Worm (Caenorhabditis elegans) whole organism, L4 larva: ENCODE data around the gene C05G5.5.

Experiments
- D1046.2 ChIP-seq: fragments of 200-800 bp; sonication (Bioruptor generic); IDR thresholded peaks from 2 replicates; pipeline ENCODE4 v1.3.6; 2022; ENCODE audit warnings: missing genetic modification characterization, missing compliant biosample characterization
- ceh-44 ChIP-seq: fragments of 200-800 bp; sonication (Bioruptor generic); IDR thresholded peaks from 2 replicates; pipeline ENCODE4 v1.3.6; 2022; ENCODE audit warnings: missing genetic modification reagents, missing genetic modification characterization, missing compliant biosample characterization
- daf-19 ChIP-seq: fragments of 200-800 bp; sonication (Bioruptor generic); conservative IDR thresholded peaks from 2 replicates; pipeline ENCODE4 v1.3.6; 2022; ENCODE audit warnings: missing genetic modification characterization, missing compliant biosample characterization
- fkh-10 ChIP-seq: fragments of 150-350 bp; optimal IDR thresholded peaks from 2 replicates; lab custom pipeline; 2014; ENCODE audit warnings: missing biosample characterization, missing genetic modification reagents, missing genetic modification characterization
- madf-5 ChIP-seq, 2 experiments: fragments of 200-800 bp; sonication (Bioruptor generic); IDR thresholded peaks; 2 replicates each; pipeline ENCODE4 v1.3.6; 2022; ENCODE audit warnings: missing compliant biosample characterization in 2 of 2, missing genetic modification characterization in 2 of 2
- nhr-48 ChIP-seq: sonication (generic microtip); optimal IDR thresholded peaks from 2 replicates; lab custom pipeline; 2016; ENCODE audit warnings: mild to moderate bottlenecking, missing genetic modification characterization, missing compliant biosample characterization
- nhr-77 ChIP-seq: fragments of 150-350 bp; optimal IDR thresholded peaks from 2 replicates; lab custom pipeline; 2014; ENCODE audit warnings: missing biosample characterization, missing genetic modification characterization
- rbr-2 ChIP-seq: sonication (generic microtip); optimal IDR thresholded peaks from 2 replicates; lab custom pipeline; 2016; ENCODE audit warnings: missing genotype, missing genetic modification characterization, missing compliant biosample characterization
- zag-1 ChIP-seq: fragments of 150-350 bp; optimal IDR thresholded peaks from 2 replicates; lab custom pipeline; 2014; ENCODE audit warnings: missing biosample characterization, missing genetic modification characterization

DNA sequence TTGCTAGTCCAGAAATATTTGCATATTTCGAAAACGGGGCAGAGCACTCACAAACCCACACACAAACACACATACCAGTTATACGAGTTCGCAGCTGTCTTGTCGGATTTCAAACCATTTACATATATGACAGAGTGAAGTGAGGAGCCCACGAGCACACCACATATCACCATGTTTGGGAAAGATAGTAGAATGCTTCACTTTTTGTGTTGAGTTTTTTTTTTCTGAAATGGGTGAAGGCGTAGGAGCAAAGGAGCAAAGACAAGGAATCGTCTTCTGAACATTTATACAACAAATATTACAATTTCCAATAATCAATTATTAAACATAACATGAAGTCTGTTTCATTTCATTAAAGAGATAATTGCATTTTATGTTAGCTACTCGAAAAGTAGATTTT is 14.3 kb upstream of the C05G5.5 start:
- TF ChIP-seq rbr-2 (tag; lab: Kevin White, UChicago): no peak
- no peak for TF ChIP-seq fkh-10 (GFP tag; lab: Kevin White, UChicago)
- TF ChIP-seq nhr-77: no peak
- no peak for TF ChIP-seq daf-19
- TF ChIP-seq madf-5 (GFP tag; IDR thresholded peaks at IDR 0.05; lab: Robert Waterston, UW): no peak
- no peak for TF ChIP-seq nhr-48
- no peak for TF ChIP-seq zag-1
- no peak for TF ChIP-seq ceh-44 (GFP tag; lab: Robert Waterston, UW)
- no peak for TF ChIP-seq D1046.2 (GFP tag; lab: Robert Waterston, UW)
